Worm (Caenorhabditis elegans) whole organism, young adult: ENCODE results near the gene pct-1.

ENCODE experiments used
- C17E4.6 ChIP-seq: fragments of 200-800 bp; sonication (Bioruptor generic); IDR thresholded peaks from 2 replicates; pipeline ENCODE4 v1.3.6; 2022; ENCODE audit warnings: missing genetic modification reagents, missing genetic modification characterization, missing compliant biosample characterization
- ceh-79 ChIP-seq: sonication (generic microtip); optimal IDR thresholded peaks from 2 replicates; lab custom pipeline; 2017; ENCODE audit warnings: mild to moderate bottlenecking, missing genetic modification characterization, missing compliant biosample characterization
- egrh-3 ChIP-seq: fragments of 200-800 bp; sonication (Bioruptor generic); IDR thresholded peaks from 2 replicates; pipeline ENCODE4 v1.3.6; 2022; ENCODE audit warnings: missing genetic modification reagents, missing genetic modification characterization, missing compliant biosample characterization
- snpc-1.1 ChIP-seq: sonication (generic microtip); optimal IDR thresholded peaks from 2 replicates; lab custom pipeline; 2017; ENCODE audit warnings: missing genetic modification characterization, mild to moderate bottlenecking, missing compliant biosample characterization, antibody characterized with exemption, moderate library complexity, missing genotype, missing genetic modification reagents; ENCODE audit not compliant: insufficient read depth
- xnd-1 ChIP-seq: sonication (generic microtip); optimal IDR thresholded peaks from 2 replicates; lab custom pipeline; 2016; ENCODE audit warnings: missing genotype, missing genetic modification reagents, missing genetic modification characterization, missing compliant biosample characterization

The pct-1 gene

ce11 chrIV:8236502-8236901 is 60.2 kb downstream of the pct-1 start, which contains the start of gene nhr-66 (continued):
- TF ChIP-seq ceh-79 (tag; lab: Kevin White, UChicago) (no peak), xnd-1 (tag; lab: Kevin White, UChicago) (no peak), snpc-1.1 (no peak), egrh-3 (GFP tag; lab: Robert Waterston, UW) (no peak), C17E4.6 (GFP tag; lab: Robert Waterston, UW) (no peak)
